Worm (Caenorhabditis elegans) whole organism, mixed stage, embryonic: ENCODE results near the gene scl-20.
A peak's percentile ranks its signal among the peaks of the same experiment; 100 is the strongest.

ENCODE experiments used
- M03D4.4 ChIP-seq: sonication (generic microtip); optimal IDR thresholded peaks from 2 replicates; lab custom pipeline; 2017; ENCODE audit warnings: mild to moderate bottlenecking, missing genetic modification characterization, missing compliant biosample characterization
- bed-3 ChIP-seq: fragments of 200-800 bp; sonication (Bioruptor generic); optimal IDR thresholded peaks from 3 replicates; lab custom pipeline; 2018; ENCODE audit warnings: mild to moderate bottlenecking, missing genetic modification characterization, moderate library complexity, missing compliant biosample characterization
- blmp-1 ChIP-seq: fragments of 150-350 bp; optimal IDR thresholded peaks from 2 replicates; lab custom pipeline; 2014; ENCODE audit warnings: missing biosample characterization, missing genetic modification characterization
- ceh-39 ChIP-seq: fragments of 150-350 bp; optimal IDR thresholded peaks from 2 replicates; lab custom pipeline; 2014; ENCODE audit warnings: missing biosample characterization, missing genetic modification characterization
- ceh-43 ChIP-seq: fragments of 200-800 bp; sonication (Bioruptor generic); optimal IDR thresholded peaks from 2 replicates; lab custom pipeline; 2018; ENCODE audit warnings: mild to moderate bottlenecking, missing genetic modification characterization, moderate library complexity, missing compliant biosample characterization
- ceh-83 ChIP-seq: fragments of 200-800 bp; sonication (Bioruptor generic); optimal IDR thresholded peaks from 2 replicates; lab custom pipeline; 2018; ENCODE audit warnings: mild to moderate bottlenecking, missing genetic modification characterization, missing compliant biosample characterization
- ces-1 ChIP-seq: fragments of 150-350 bp; optimal IDR thresholded peaks from 2 replicates; lab custom pipeline; 2014; ENCODE audit warnings: missing biosample characterization, missing genetic modification reagents, missing genetic modification characterization
- cnd-1 ChIP-seq: fragments of 200-800 bp; sonication (Bioruptor generic); optimal IDR thresholded peaks from 2 replicates; lab custom pipeline; 2018; ENCODE audit warnings: mild to moderate bottlenecking, missing genetic modification characterization, missing compliant biosample characterization
- drap-1 ChIP-seq: fragments of 200-800 bp; sonication (Bioruptor generic); optimal IDR thresholded peaks from 3 replicates; lab custom pipeline; 2018; ENCODE audit warnings: mild to moderate bottlenecking, missing genetic modification characterization, missing compliant biosample characterization
- elt-1 ChIP-seq: sonication (generic microtip); optimal IDR thresholded peaks from 2 replicates; lab custom pipeline; 2017; ENCODE audit warnings: missing genetic modification characterization, mild to moderate bottlenecking, missing compliant biosample characterization, antibody characterized with exemption, moderate library complexity, borderline replicate concordance; ENCODE audit not compliant: insufficient read depth
- elt-3 ChIP-seq: fragments of 150-350 bp; optimal IDR thresholded peaks from 2 replicates; lab custom pipeline; 2014; ENCODE audit warnings: missing biosample characterization, missing genetic modification characterization
- flh-1 ChIP-seq: fragments of 200-800 bp; sonication (Bioruptor generic); optimal IDR thresholded peaks from 2 replicates; lab custom pipeline; 2018; ENCODE audit warnings: mild to moderate bottlenecking, missing genetic modification characterization, moderate library complexity, missing compliant biosample characterization
- ham-2 ChIP-seq: fragments of 200-800 bp; sonication (Bioruptor generic); optimal IDR thresholded peaks from 2 replicates; lab custom pipeline; 2018; ENCODE audit warnings: mild to moderate bottlenecking, missing genetic modification characterization, missing compliant biosample characterization
- hlh-1 ChIP-seq: fragments of 150-350 bp; optimal IDR thresholded peaks from 2 replicates; lab custom pipeline; 2014; ENCODE audit warnings: missing biosample characterization, missing genetic modification reagents, missing genetic modification characterization
- lin-13 ChIP-seq: fragments of 150-350 bp; optimal IDR thresholded peaks from 2 replicates; lab custom pipeline; 2014; ENCODE audit warnings: missing biosample characterization, missing genetic modification characterization
- lin-32 ChIP-seq: fragments of 200-800 bp; sonication (Bioruptor generic); optimal IDR thresholded peaks from 2 replicates; lab custom pipeline; 2018; ENCODE audit warnings: mild to moderate bottlenecking, missing genetic modification characterization, missing compliant biosample characterization
- lsy-2 ChIP-seq: fragments of 150-350 bp; optimal IDR thresholded peaks from 2 replicates; lab custom pipeline; 2014; ENCODE audit warnings: missing biosample characterization, missing genetic modification characterization
- mab-5 ChIP-seq: fragments of 150-350 bp; optimal IDR thresholded peaks from 2 replicates; lab custom pipeline; 2014; ENCODE audit warnings: missing biosample characterization, missing genetic modification characterization
- mep-1 ChIP-seq: fragments of 150-350 bp; optimal IDR thresholded peaks from 2 replicates; lab custom pipeline; 2017; ENCODE audit warnings: missing biosample characterization, missing genetic modification reagents, missing genetic modification characterization, inconsistent platforms
- mls-2 ChIP-seq: sonication (generic microtip); optimal IDR thresholded peaks from 2 replicates; lab custom pipeline; 2016; ENCODE audit warnings: mild to moderate bottlenecking, missing genetic modification characterization, moderate library complexity, missing compliant biosample characterization
- nhr-12 ChIP-seq: fragments of 150-350 bp; optimal IDR thresholded peaks from 2 replicates; lab custom pipeline; 2014; ENCODE audit warnings: missing biosample characterization, missing genetic modification characterization
- nhr-2 ChIP-seq: fragments of 150-350 bp; optimal IDR thresholded peaks from 2 replicates; lab custom pipeline; 2014; ENCODE audit warnings: missing biosample characterization, missing genetic modification characterization
- nhr-237 ChIP-seq: fragments of 150-350 bp; optimal IDR thresholded peaks from 2 replicates; lab custom pipeline; 2014; ENCODE audit warnings: missing biosample characterization, missing genetic modification characterization
- nhr-28 ChIP-seq: fragments of 150-350 bp; optimal IDR thresholded peaks from 2 replicates; lab custom pipeline; 2014; ENCODE audit warnings: missing biosample characterization, missing genetic modification characterization
- nhr-76 ChIP-seq: sonication (generic microtip); optimal IDR thresholded peaks from 2 replicates; lab custom pipeline; 2017; ENCODE audit warnings: missing biosample characterization, missing genetic modification characterization
- pha-4 ChIP-seq: fragments of 150-350 bp; optimal IDR thresholded peaks from 2 replicates; lab custom pipeline; 2018; ENCODE audit warnings: missing biosample characterization, missing genetic modification reagents, missing genetic modification characterization
- sem-2 ChIP-seq: fragments of 200-800 bp; sonication (Bioruptor generic); optimal IDR thresholded peaks from 2 replicates; lab custom pipeline; 2018; ENCODE audit warnings: mild to moderate bottlenecking, missing genetic modification characterization, missing compliant biosample characterization
- snpc-4 ChIP-seq: fragments of 150-350 bp; optimal IDR thresholded peaks from 2 replicates; lab custom pipeline; 2014; ENCODE audit warnings: missing biosample characterization, missing genetic modification characterization
- sptf-1 ChIP-seq: sonication (generic microtip); optimal IDR thresholded peaks from 2 replicates; lab custom pipeline; 2017; ENCODE audit warnings: mild to moderate bottlenecking, missing genetic modification characterization, moderate library complexity, missing compliant biosample characterization
- tbx-8 ChIP-seq: fragments of 200-800 bp; sonication (Bioruptor generic); optimal IDR thresholded peaks from 2 replicates; lab custom pipeline; 2018; ENCODE audit warnings: mild to moderate bottlenecking, missing genetic modification characterization, moderate library complexity, missing compliant biosample characterization
- unc-120 ChIP-seq: sonication (generic microtip); optimal IDR thresholded peaks from 2 replicates; lab custom pipeline; 2017; ENCODE audit warnings: missing genetic modification characterization, missing compliant biosample characterization; ENCODE audit not compliant: poor library complexity, severe bottlenecking
- unc-39 ChIP-seq: fragments of 150-350 bp; optimal IDR thresholded peaks from 2 replicates; lab custom pipeline; 2014; ENCODE audit warnings: missing biosample characterization, missing genetic modification characterization
- unc-62 ChIP-seq: fragments of 150-350 bp; optimal IDR thresholded peaks from 2 replicates; lab custom pipeline; 2014; ENCODE audit warnings: missing biosample characterization, missing genetic modification reagents, missing genetic modification characterization
- zip-8 ChIP-seq: fragments of 150-350 bp; optimal IDR thresholded peaks from 2 replicates; lab custom pipeline; 2014; ENCODE audit warnings: missing biosample characterization, missing genetic modification characterization
- ztf-11 ChIP-seq: fragments of 150-350 bp; optimal IDR thresholded peaks from 2 replicates; lab custom pipeline; 2014; ENCODE audit warnings: missing biosample characterization, missing genetic modification characterization

The scl-20 gene

DNA sequence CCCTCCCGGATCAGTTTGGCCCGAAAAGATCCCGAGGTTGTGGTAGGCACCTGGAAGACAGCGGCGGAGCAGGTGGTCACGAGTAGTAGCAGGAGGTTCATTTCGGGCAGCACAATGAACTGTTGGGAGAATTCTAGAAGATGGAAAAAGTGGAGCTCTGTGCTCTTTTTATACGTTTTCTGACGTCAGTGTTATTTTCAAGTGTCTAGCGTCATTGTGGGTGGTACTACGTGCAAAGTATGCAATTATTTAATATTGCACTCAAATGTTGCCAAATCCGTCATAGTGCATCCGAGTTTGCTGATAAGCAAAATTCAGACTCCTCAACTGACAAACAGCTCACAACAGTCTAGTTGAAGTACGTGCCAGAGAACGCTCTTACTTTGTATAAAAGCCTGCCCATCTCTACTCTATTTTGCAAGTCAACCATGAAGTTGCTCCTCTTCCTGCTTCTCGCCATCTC lies 2.7 kb downstream of the scl-20 start, which contains the start of the genes asp-18 and scl-19:
Gene asp-18 (minus strand): TSS at position 101 of the 463 bp plus-strand sequence.
Gene scl-19 (plus strand): TSS at position 413 of the 463 bp plus-strand sequence.
- TF ChIP-seq ztf-11 (tag; lab: Kevin White, UChicago) (no peak), pha-4 (tag; lab: Kevin White, UChicago) (no peak), mab-5 (no peak), drap-1 (no peak), mls-2 (no peak), snpc-4 (tag; lab: Kevin White, UChicago) (no peak), nhr-2 (tag; lab: Kevin White, UChicago) (no peak), tbx-8 (GFP tag; lab: Kevin White, UChicago) (no peak), unc-120 (tag; lab: Kevin White, UChicago) (no peak), flh-1 (GFP tag; lab: Kevin White, UChicago) (no peak), unc-62 (GFP tag; lab: Kevin White, UChicago) (no peak), unc-39 (tag; lab: Kevin White, UChicago) (no peak), mep-1 (no peak)

DNA sequence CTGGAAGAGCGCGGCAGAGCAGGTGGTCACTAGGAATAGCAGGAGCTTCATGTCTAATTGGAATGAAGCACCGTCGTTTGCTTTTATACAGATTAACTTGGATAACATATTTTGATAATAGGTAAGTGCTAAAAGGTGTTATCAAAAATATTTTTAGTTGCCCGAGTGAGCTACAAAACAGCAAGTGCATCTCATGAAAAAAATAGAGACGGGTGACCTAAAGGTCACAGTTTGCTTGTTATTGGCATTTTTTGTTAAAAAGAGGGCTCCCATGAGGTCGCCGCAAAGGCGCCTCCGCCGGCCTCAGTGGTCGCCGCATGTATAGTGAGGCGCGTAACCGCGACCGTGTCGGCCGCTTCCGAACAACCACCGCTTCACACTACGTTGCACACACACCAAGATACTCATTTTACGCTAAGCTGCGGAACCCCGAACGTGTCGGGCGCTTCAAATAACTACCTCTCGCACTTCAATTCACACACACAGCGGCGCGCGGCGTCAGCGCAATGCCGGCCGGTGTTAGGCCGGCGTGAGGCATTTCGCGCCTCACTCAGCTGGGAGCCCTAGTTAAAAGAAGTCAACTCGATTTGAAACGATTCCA lies 4.9 kb downstream of the scl-20 start, which contains the start of gene asp-19:
Gene asp-19 (minus strand): TSS at position 51 of the 601 bp plus-strand sequence.
- TF ChIP-seq mep-1 (no peak), tbx-8 (GFP tag; lab: Kevin White, UChicago) (no peak), cnd-1 (tag; lab: Kevin White, UChicago) (no peak), ztf-11 (tag; lab: Kevin White, UChicago) (no peak), sem-2 (GFP tag; lab: Kevin White, UChicago) (no peak), mls-2 (no peak)

ce11 chrV:18725858-18726257 lies 8.4 kb downstream of the scl-20 start:
- no peak for TF ChIP-seq mep-1
- TF ChIP-seq elt-1 (tag; lab: Kevin White, UChicago) = no peak
- no peak for TF ChIP-seq flh-1 (GFP tag; lab: Kevin White, UChicago)
- no peak for TF ChIP-seq mab-5
- peak; percentile 68 for TF ChIP-seq ces-1 (GFP tag; lab: Kevin White, UChicago)
- no peak for TF ChIP-seq drap-1

DNA sequence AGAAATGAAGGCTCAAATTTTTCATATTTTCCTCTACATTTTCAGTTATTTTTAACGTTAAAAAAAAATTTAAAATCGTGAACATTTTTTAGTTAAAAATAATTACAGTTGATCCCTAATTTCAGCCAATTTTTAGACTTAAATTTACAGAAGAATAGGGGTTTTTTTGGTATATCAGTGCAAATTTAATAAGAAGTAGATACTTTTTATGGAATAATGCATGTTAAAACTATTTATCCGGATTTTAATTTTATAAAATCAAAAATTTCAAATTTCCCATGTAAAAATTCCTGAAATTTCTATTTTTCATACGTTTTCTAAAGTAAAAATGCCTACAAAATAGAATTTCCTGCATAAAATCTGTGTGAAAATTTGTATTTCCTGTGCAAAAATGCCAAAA lies 10.2 kb downstream of the scl-20 start:
- TF ChIP-seq blmp-1 (tag; lab: Kevin White, UChicago) (no peak), elt-3 (tag; lab: Kevin White, UChicago) (no peak), drap-1 (no peak), lin-32 (GFP tag; lab: Kevin White, UChicago) (no peak), zip-8 (tag; lab: Kevin White, UChicago) (no peak), ceh-43 (GFP tag; lab: Kevin White, UChicago) (no peak), ces-1 (GFP tag; lab: Kevin White, UChicago) (no peak), tbx-8 (GFP tag; lab: Kevin White, UChicago) (no peak), lin-13 (no peak), cnd-1 (tag; lab: Kevin White, UChicago) (no peak), mab-5 (no peak), elt-1 (tag; lab: Kevin White, UChicago) (no peak), unc-120 (tag; lab: Kevin White, UChicago) (no peak), sptf-1 (no peak), nhr-12 (tag; lab: Kevin White, UChicago) (no peak), ceh-39 (tag; lab: Kevin White, UChicago) (no peak), pha-4 (tag; lab: Kevin White, UChicago) (no peak), unc-39 (tag; lab: Kevin White, UChicago) (no peak), nhr-28 (no peak), ceh-83 (GFP tag; lab: Kevin White, UChicago) (no peak)

- TF ChIP-seq bed-3 (GFP tag; lab: Kevin White, UChicago) = no peak
- peak; percentile 92 for TF ChIP-seq hlh-1 (tag; lab: Kevin White, UChicago)
- TF ChIP-seq nhr-237 (tag; lab: Kevin White, UChicago) = peak; percentile 93
- TF ChIP-seq unc-62 (GFP tag; lab: Kevin White, UChicago) = peak; percentile 83
- peak; percentile 89 for TF ChIP-seq lsy-2 (tag; lab: Kevin White, UChicago)
- TF ChIP-seq mab-5 = peak; percentile 86
- no peak for TF ChIP-seq zip-8 (tag; lab: Kevin White, UChicago)
- TF ChIP-seq elt-1 (tag; lab: Kevin White, UChicago) = no peak
- TF ChIP-seq nhr-28 = no peak
- no peak for TF ChIP-seq sptf-1
- TF ChIP-seq sem-2 (GFP tag; lab: Kevin White, UChicago) = no peak
- TF ChIP-seq elt-3 (tag; lab: Kevin White, UChicago) = peak; percentile 13
- TF ChIP-seq lin-32 (GFP tag; lab: Kevin White, UChicago) = peak; percentile 3
- TF ChIP-seq nhr-2 (tag; lab: Kevin White, UChicago) = peak; percentile 83
- TF ChIP-seq tbx-8 (GFP tag; lab: Kevin White, UChicago) = no peak
- TF ChIP-seq M03D4.4 (tag; lab: Kevin White, UChicago) = no peak
- TF ChIP-seq ces-1 (GFP tag; lab: Kevin White, UChicago) = peak; percentile 96
- TF ChIP-seq blmp-1 (tag; lab: Kevin White, UChicago) = no peak
- TF ChIP-seq lin-13 = peak; percentile 86
- TF ChIP-seq ceh-83 (GFP tag; lab: Kevin White, UChicago) = no peak
- no peak for TF ChIP-seq ham-2 (GFP tag; lab: Kevin White, UChicago)
- no peak for TF ChIP-seq flh-1 (GFP tag; lab: Kevin White, UChicago)
- TF ChIP-seq drap-1 = no peak
- TF ChIP-seq snpc-4 (tag; lab: Kevin White, UChicago) = no peak
- no peak for TF ChIP-seq nhr-76 (tag; lab: Kevin White, UChicago)
- no peak for TF ChIP-seq unc-39 (tag; lab: Kevin White, UChicago)
- peak; percentile 24 for TF ChIP-seq mls-2
- peak; percentile 80 for TF ChIP-seq mep-1
- TF ChIP-seq ceh-43 (GFP tag; lab: Kevin White, UChicago) = no peak
- peak; percentile 50 for TF ChIP-seq cnd-1 (tag; lab: Kevin White, UChicago)
- TF ChIP-seq nhr-12 (tag; lab: Kevin White, UChicago) = no peak
These were observed 10.7 kb downstream of the scl-20 start for ce11 chrV:18723604-18724003.
